Fruit fly (Drosophila melanogaster) whole organism, larva: ENCODE results near the gene Ufd4.

Experiments
- noc ChIP-seq: fragments of 200-800 bp; sonication (Bioruptor generic); optimal IDR thresholded peaks from 3 replicates; lab custom pipeline; 2019; ENCODE audit warnings: missing biosample characterization, mild to moderate bottlenecking, missing genetic modification characterization, moderate library complexity

The Ufd4 gene

DNA sequence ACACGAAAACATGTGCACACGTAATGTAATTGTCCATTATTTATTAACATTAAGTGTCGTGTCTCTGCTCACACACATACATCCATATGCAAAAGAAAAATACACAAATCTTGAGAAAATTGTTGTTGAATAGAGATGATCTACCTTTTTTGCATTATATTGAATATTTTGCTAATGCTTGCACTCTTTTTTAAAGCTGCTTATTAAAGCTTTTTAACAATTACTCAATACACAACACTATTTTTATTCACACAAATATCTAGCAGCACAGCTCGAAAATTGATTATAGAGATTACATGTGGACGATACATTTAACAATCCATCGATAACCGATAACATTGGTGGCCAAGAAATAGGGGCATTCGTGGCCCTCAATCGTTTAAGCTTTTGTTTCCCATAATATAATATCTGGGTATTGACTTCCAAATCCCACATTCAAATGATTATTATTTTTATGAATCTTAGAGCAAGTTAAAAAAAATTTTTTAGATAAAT is at the start of gene Ufd4:
Gene Ufd4 (minus strand): TSS at position 300 of the 495 bp plus-strand sequence.
- no peak for TF ChIP-seq noc (tag; lab: Kevin White, UChicago)

DNA sequence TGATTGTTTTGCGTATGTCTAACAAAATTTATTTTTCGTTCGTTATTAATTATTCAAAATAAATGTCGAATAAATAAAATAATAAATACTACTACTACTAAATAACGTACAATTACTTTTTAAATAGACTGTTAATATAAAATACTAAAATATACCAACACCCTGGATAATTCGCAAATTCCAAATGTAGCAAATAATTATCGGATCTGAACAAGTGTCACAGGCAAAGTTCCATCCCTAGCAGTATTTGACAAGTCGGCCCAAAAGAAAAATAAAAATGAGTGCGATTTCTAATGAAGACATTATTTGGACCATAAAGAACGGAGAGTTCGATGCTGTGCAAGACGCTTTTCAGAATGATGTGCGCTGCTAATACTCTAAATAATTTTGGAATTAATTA is 49.2 kb upstream of the Ufd4 start, which contains the start of gene CG31715:
Gene CG31715 (plus strand): TSS at position 212 of the 400 bp plus-strand sequence.
- peak; percentile 14 for TF ChIP-seq noc (tag; lab: Kevin White, UChicago)

DNA sequence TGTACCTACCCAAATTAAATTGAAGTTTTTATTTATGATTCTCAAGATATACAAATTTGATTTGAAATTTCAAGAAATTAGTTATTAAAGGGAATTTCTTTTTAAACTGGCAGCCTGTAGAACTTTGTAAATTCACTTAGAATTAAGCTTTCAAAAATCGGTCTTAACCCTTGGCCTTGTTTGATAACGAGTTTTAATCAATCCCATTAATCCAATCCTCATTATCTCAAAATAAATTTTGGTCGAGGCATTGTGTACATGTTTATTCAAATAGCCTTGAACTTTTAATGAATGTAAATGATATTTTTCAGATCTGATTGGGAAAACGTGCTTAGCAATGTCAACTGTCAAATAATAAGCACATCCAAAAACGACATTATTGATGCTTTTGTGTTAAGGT is 47.7 kb upstream of the Ufd4 start:
- TF ChIP-seq noc (tag; lab: Kevin White, UChicago), result no peak

DNA sequence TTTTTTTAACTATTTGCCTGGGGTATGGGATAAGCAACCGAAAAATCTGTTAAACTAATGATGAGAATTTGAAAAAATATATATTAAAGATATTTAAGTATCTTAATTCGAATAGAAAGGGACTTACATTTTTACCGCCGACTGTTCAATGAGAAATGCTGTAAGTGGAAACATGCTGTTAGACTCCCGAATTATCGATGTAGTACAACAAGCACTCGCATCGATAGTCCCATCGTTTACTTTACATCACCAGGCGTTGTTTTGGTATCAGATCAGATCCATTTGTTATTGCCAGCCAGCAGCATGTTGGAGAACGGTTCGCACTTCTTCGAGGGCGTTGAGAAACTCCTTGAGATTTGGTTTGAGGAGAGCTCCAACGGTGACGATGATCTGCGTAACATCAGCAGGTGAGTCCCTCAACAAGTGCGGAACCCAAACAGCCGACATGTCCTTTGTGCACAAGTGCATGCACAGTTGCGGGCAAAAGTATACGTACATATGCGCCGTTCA is 47.1 kb upstream of the Ufd4 start, which contains the start of gene SamDC:
Gene SamDC (plus strand): TSS at position 246 of the 510 bp plus-strand sequence.
- TF ChIP-seq noc (tag; lab: Kevin White, UChicago), result no peak

DNA sequence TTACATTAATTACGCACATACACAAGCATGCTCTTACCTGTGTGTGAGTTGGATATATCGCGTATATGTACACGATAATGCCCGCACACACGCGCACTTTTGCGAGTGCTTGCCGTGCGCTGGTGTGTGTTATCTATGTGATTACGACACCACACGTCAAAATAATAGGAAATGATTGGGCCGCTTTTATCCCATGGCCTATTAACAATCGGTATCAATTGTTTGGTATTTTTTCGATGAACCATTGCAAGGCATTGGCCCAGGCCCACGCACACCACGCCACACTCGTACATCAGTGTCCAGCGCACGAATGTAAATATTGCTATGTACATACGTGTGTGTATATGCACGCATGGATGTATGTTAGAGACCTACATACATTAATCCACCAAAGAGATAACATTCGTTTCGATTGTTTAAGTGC is 42.7 kb upstream of the Ufd4 start:
- peak; percentile 89 for TF ChIP-seq noc (tag; lab: Kevin White, UChicago)

DNA sequence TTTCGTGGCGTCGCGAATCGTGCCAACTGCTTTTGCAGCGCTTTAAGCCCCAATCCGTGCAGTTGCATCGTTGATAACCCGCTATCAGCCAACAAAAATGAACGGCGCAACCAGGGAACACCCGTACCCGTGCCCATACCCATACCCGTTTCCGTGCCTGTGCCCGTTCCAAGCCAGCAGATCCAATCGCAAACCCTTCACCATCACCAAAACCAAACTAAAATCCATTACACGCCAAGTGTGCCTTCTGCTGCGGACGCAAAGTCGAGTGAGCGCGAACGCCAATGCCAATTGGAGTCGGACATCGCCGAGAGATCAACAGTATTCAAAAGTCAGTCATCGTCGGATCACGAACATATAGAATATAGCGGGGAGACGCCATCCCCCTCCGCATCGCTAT is 42.0 kb upstream of the Ufd4 start:
- TF ChIP-seq noc (tag; lab: Kevin White, UChicago), result no peak

DNA sequence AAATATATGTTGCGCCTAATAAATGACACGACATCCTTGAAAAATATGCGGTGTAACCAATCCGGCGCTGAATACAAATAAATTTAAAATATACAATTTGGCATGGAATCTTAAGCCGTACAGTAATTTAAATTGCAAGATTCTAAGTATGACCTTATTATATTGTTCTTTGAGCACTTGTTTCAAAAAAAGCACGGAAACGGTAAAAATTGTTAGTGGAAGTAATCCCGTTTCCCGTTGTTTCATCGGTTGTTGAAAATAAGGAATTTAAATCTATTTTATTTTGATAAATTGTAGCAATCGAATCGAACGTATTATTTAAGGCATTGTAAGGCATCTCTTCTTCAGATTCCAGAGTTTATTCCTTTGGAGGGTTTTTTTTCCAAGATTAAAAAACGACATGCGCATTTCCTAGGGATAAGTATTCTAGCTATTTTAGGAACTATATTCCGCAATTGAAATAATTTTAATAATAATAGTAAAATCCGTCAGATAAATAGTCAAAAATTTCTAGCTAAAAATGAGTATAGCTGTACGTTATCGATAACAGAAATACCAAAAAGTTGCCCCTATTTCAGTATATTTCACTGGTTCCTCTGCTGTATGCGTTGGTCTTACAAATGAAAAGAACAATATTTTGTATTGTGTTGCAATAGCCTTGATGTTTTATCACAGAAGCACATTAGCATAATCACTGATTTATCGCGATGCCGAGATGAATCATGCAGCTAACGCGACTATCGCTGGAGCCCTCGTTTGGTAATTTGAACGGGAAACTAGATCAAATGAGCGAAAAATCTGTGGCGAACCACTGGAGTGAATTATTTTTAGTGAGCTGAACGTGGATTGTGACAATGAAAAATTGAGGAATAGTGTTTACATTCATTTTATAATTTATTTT is 41.2 kb upstream of the Ufd4 start, which contains the start of gene GATAd:
Gene GATAd (plus strand): TSS at position 644 of the 901 bp plus-strand sequence.
- no peak for TF ChIP-seq noc (tag; lab: Kevin White, UChicago)

DNA sequence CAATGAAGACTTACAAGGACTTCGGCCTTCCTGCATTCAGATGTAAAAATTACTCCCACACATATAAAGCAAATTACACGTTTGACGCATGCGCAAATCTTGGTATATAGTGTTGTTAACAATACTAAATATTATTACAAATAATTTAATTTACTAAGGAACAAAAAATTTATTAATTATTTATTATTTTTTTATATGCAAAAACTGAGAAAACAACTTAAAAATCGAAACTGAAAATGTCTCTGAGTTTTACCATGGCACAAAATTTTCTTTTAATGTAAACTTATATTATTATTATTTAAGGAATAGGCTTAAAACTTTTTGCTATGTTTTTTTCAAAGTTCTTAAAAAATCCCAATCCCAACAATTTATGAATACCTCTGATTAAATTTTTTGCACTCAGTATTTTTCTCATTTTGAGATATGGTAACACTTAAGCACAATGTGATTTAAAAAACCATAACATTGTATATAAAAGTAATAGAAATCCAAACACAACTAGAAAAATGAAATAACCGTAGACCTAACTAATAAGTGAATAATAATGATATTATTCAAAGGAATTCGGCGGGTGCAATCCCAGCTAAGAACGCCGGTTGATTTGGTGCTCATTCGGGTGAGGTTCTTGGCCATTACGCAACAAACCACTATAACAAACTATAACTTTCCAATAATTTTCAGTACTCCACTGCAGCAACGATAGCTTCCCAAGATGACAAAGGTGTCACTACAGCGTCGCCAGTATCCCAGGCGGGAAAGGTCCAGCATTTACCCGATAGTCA is 39.1 kb upstream of the Ufd4 start, which contains the start of the genes Schip1 and Cox10:
Gene Schip1 (minus strand): TSS at position 51 of the 782 bp plus-strand sequence.
Gene Cox10 (plus strand): TSS at position 406 of the 782 bp plus-strand sequence.
- no peak for TF ChIP-seq noc (tag; lab: Kevin White, UChicago)

DNA sequence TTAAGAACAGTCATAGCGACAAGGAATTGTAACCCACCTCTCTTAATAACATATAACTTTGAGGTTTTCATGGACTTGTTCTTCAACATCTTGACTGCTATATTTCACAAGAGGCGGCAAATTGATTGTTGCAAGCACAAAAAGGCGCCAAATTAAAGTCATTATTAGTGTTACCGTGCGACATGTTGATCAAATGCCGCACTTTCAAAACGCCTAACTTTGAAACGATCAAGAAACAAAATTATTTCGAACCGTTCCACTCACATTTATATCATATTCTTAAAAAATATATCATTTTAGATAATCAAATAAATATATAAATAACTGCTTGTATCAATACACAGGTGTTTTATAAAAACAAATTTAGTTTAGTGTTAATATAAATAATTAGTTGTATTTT is 35.6 kb upstream of the Ufd4 start, which contains the start of gene RnrL:
Gene RnrL (minus strand): TSS at position 154 of the 400 bp plus-strand sequence.
- no peak for TF ChIP-seq noc (tag; lab: Kevin White, UChicago)

DNA sequence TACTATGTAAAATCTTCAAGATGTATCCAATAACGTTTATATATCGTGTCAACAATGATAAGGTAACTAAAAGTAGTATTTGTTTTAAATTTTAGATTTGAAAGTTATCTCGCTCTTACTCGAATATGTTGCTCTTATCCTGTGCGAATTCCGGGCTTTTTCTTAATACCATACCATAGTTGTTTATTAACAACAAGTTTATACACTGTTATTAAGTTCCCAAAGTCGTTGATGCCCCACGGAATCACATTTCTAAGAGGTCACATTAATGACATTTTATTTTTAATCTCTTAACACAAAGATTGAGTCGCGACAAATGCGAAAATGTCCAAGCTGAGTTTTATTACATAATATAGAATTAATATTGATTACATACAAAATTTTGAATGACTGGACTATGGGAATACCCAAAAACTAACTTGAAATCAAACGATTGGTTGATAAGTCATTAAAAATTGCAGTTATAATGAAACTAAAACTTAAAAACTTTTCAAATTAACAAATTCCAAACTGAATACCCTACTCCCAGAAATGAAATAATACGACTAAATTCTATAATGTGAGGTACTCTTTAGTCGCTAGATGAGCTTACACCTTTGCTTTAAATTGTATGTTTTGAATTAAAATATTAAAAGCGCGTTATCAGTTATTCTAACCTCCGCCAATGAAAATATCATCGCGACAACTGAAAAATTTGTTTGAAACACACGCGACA is 30.8 kb upstream of the Ufd4 start, which contains the start of gene CG5381:
Gene CG5381 (minus strand): TSS at position 330 of the 715 bp plus-strand sequence.
- TF ChIP-seq noc (tag; lab: Kevin White, UChicago), result peak; percentile 62

DNA sequence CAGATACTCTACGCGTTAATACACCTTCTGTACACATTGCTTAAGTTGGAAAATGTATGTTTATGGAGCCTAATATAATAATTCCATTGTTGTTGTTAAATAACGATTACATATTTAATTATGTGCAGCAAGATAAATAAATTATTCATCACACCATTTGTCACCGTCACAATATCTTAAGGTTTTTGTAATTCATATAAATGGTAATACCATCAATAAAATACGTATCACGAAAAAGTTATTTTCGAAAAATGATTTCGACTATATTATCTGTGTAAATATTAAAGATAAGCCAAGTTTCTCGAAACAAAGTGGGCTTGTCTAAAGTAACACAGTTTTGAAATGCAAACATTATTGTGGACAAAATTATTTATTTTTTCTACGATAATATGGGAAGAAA is 30.0 kb upstream of the Ufd4 start, which contains the start of gene CG4995:
Gene CG4995 (plus strand): TSS at position 301 of the 400 bp plus-strand sequence.
- TF ChIP-seq noc (tag; lab: Kevin White, UChicago), result no peak

DNA sequence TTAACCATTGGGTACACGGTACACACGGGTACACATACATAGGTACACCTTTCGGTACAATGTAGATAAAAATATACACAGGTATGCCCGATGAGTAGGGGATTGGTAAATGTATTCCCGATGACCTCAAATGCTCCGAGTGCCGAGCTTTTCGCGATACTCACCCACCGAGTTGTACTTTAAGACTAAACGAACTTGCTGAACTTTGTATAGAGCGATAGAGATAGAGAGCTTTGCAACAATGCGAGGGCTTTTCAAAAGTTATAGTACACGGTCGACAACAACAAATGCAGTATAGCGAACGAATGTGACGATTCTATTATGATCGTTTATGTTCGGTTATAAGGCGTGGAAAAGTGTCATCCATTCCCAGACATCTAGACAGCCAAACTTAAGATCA is 29.4 kb upstream of the Ufd4 start:
- TF ChIP-seq noc (tag; lab: Kevin White, UChicago), result peak; percentile 35

DNA sequence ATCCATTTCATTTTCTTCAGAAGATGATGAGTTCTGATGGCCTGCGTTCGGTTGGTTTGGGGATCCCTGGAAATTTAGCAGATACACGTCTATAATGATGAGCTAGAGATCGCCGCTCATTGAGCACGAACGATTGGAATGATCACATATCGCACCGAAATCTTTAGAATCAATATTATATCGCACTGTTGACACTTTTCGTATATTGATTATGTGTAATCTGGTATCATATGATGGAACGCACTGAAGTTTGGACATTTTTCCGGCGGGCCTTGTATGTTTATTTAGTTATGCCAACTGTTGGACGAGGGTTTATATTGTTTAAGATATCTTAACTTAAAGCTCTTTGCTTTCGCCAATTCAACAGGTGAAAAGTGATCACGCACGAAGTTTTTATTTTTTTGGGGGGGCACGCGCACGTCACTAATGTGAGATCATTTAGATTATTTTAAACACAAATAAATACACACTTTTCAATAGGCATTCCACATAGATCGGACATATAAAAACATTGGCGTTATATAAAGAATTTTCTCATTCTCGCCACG is 28.9 kb upstream of the Ufd4 start:
- TF ChIP-seq noc (tag; lab: Kevin White, UChicago), result no peak

DNA sequence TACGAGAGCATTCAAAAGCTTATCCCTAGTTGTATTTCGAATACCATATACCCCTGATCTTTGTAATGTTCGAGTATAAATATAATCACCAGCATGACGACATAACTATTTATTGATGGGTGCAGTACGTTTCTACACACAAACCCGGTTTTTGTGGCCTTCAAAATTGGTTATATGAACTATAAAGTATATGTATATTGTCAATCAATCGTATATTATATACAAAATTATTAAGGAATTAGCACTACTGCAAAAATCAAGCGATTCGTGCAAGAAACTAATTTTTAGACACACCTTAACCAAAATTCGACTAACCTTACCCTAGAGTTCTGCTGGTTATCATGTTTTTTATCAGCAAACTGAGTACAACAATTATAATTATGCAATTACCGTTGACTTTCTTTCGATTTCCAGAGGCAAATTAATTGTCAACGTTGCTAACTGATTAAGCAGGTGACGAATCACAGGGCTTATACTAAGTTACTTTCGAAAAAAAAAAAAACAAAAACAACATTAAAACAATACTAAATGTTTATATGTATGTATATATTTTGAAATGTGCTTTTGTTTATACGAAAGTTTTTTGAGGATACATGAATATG is 28.1 kb upstream of the Ufd4 start:
- peak; percentile 23 for TF ChIP-seq noc (tag; lab: Kevin White, UChicago)
